Worm (Caenorhabditis elegans) whole organism, L4 larva: Measurements from ENCODE around the gene Y47D7A.15.

Experiments
- ZK546.5 ChIP-seq, 2 experiments: sonication (generic microtip); optimal IDR thresholded peaks; 2 replicates each; lab custom pipeline; 2017; ENCODE audit warnings: missing biosample characterization in 2 of 2, missing genetic modification characterization in 2 of 2
- ama-1 ChIP-seq: fragments of 150-350 bp; optimal IDR thresholded peaks from 2 replicates; lab custom pipeline; 2014; ENCODE audit warnings: inconsistent platforms, mixed read lengths
- ceh-62 ChIP-seq: sonication (generic microtip); optimal IDR thresholded peaks from 2 replicates; lab custom pipeline; 2017; ENCODE audit warnings: missing biosample characterization, missing genetic modification characterization
- ceh-82 ChIP-seq: sonication (generic microtip); optimal IDR thresholded peaks from 2 replicates; lab custom pipeline; 2017; ENCODE audit warnings: missing biosample characterization, missing genetic modification characterization
- dmd-6 ChIP-seq: fragments of 200-800 bp; sonication (Bioruptor generic); IDR thresholded peaks from 2 replicates; pipeline ENCODE4 v1.3.6; 2022; ENCODE audit warnings: missing genetic modification reagents, missing genetic modification characterization, missing compliant biosample characterization
- dmd-9 ChIP-seq: fragments of 200-800 bp; sonication (Bioruptor generic); IDR thresholded peaks from 2 replicates; pipeline ENCODE4 v1.3.6; 2022; ENCODE audit warnings: missing genetic modification reagents, missing genetic modification characterization, missing compliant biosample characterization
- dve-1 ChIP-seq: sonication (generic microtip); optimal IDR thresholded peaks from 2 replicates; lab custom pipeline; 2017; ENCODE audit warnings: antibody characterized with exemption, mild to moderate bottlenecking, missing genetic modification characterization, missing compliant biosample characterization; ENCODE audit not compliant: insufficient read depth
- nhr-6 ChIP-seq: fragments of 150-350 bp; optimal IDR thresholded peaks from 2 replicates; lab custom pipeline; 2014; ENCODE audit warnings: missing biosample characterization, missing genetic modification characterization
- pha-4 ChIP-seq, 2 experiments: fragments of 150-350 bp in 1 of 2; fragments of 200-800 bp in 1 of 2; sonication (Bioruptor generic) in 1 of 2; IDR thresholded peaks in 1 of 2; optimal IDR thresholded peaks in 1 of 2; 2 replicates each; pipeline versions ENCODE4 v1.3.6 to Lab custom; 2014 to 2022; ENCODE audit warnings: missing genetic modification characterization in 2 of 2, missing genetic modification reagents in 2 of 2, missing biosample characterization in 1 of 2, missing compliant biosample characterization in 1 of 2
- pqm-1 ChIP-seq: sonication (generic microtip); optimal IDR thresholded peaks from 2 replicates; lab custom pipeline; 2017; ENCODE audit warnings: missing biosample characterization, missing genetic modification characterization
- unc-130 ChIP-seq: sonication (generic microtip); optimal IDR thresholded peaks from 2 replicates; lab custom pipeline; 2016; ENCODE audit warnings: missing genetic modification reagents, missing genetic modification characterization, missing compliant biosample characterization

DNA sequence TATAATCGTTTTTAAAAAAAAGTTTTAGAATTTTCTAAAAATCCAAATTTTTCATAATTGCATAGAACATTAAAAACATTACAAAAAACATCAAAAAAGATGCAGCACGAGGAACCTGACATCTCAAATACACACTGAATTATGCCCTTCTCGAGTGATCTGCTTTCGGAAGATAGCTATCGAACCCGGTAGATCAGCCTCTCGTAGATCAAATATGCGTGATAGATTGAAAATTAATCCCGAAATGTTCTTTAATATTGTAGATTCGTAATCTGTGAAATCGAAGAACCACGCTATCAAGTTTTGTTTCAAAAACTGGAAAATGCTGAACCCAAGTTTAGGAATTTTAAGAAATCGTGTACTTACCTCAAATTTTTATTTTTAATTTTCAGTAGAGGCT lies 48.8 kb upstream of the Y47D7A.15 start:
- TF ChIP-seq ama-1 (lab: Kevin White, UChicago) = no peak
- no peak for TF ChIP-seq ceh-82 (tag; lab: Kevin White, UChicago)
- no peak for TF ChIP-seq unc-130 (GFP tag; lab: Kevin White, UChicago)
- TF ChIP-seq nhr-6 (tag; lab: Kevin White, UChicago) = no peak
- TF ChIP-seq dve-1 (tag; lab: Kevin White, UChicago) = no peak
- no peak for TF ChIP-seq ZK546.5 (tag; optimal IDR thresholded peaks at IDR 0.05; lab: Kevin White, UChicago)
- no peak for TF ChIP-seq dmd-6 (GFP tag; lab: Robert Waterston, UW)
- no peak for TF ChIP-seq pha-4 (GFP tag; IDR thresholded peaks at IDR 0.05; lab: Robert Waterston, UW)
- no peak for TF ChIP-seq pha-4 (tag; optimal IDR thresholded peaks at IDR 0.05; lab: Kevin White, UChicago)
- no peak for TF ChIP-seq pqm-1 (tag; lab: Kevin White, UChicago)
- no peak for TF ChIP-seq ceh-62 (tag; lab: Kevin White, UChicago)
- no peak for TF ChIP-seq dmd-9 (GFP tag; lab: Robert Waterston, UW)
